Fruit fly (Drosophila melanogaster) whole organism, embryonic: ENCODE results near the gene RpL36.

ENCODE experiments used
- Awh ChIP-seq: fragments of 200-800 bp; sonication (Bioruptor generic); IDR thresholded peaks from 2 replicates; pipeline ENCODE4, ENCODE4 v1.3.6; 2022; ENCODE audit warnings: missing biosample characterization, missing genetic modification characterization
- CG11093 ChIP-seq: fragments of 200-800 bp; sonication (Bioruptor generic); IDR thresholded peaks from 3 replicates; pipeline ENCODE4 v1.3.6; 2022; ENCODE audit warnings: missing biosample characterization, missing genetic modification characterization
- CG11504 ChIP-seq: fragments of 200-800 bp; sonication (Bioruptor generic); optimal IDR thresholded peaks from 3 replicates; lab custom pipeline; 2019; ENCODE audit warnings: missing biosample characterization, mild to moderate bottlenecking, missing genetic modification characterization, moderate library complexity
- CG11560 ChIP-seq: fragments of 200-800 bp; sonication (Bioruptor generic); IDR thresholded peaks from 3 replicates; pipeline ENCODE4 v1.3.6; 2022; ENCODE audit warnings: missing biosample characterization, missing genetic modification characterization
- CG11723 ChIP-seq: fragments of 200-800 bp; sonication (Bioruptor generic); optimal IDR thresholded peaks from 2 replicates; lab custom pipeline; 2017; ENCODE audit warnings: missing biosample characterization, mild to moderate bottlenecking, missing genetic modification characterization
- CG13287 ChIP-seq: fragments of 200-800 bp; sonication (Bioruptor generic); IDR thresholded peaks from 2 replicates; pipeline ENCODE4 v1.3.6; 2022; ENCODE audit warnings: missing biosample characterization, missing genetic modification characterization; ENCODE audit not compliant: partially characterized antibody
- CG13424 ChIP-seq: fragments of 200-800 bp; sonication (Bioruptor generic); optimal IDR thresholded peaks from 2 replicates; lab custom pipeline; 2019; ENCODE audit warnings: missing biosample characterization, mild to moderate bottlenecking, missing genetic modification characterization, moderate library complexity
- CG13624 ChIP-seq: fragments of 200-800 bp; sonication (Bioruptor generic); optimal IDR thresholded peaks from 2 replicates; lab custom pipeline; 2016; ENCODE audit warnings: missing biosample characterization, missing genetic modification characterization
- CG14014 ChIP-seq: fragments of 200-800 bp; sonication (Bioruptor generic); IDR thresholded peaks from 2 replicates; pipeline ENCODE4 v1.3.6; 2022; ENCODE audit warnings: missing biosample characterization, missing genetic modification characterization
- CG15269 ChIP-seq: fragments of 200-800 bp; sonication (Bioruptor generic); optimal IDR thresholded peaks from 2 replicates; lab custom pipeline; 2018; ENCODE audit warnings: missing biosample characterization, mild to moderate bottlenecking, missing genetic modification characterization, moderate library complexity
- CG17186 ChIP-seq: fragments of 200-800 bp; sonication (Bioruptor generic); optimal IDR thresholded peaks from 3 replicates; lab custom pipeline; 2017; ENCODE audit warnings: missing biosample characterization, missing genetic modification reagents, missing genetic modification characterization
- CG17568 ChIP-seq: fragments of 200-800 bp; sonication (Bioruptor generic); optimal IDR thresholded peaks from 2 replicates; lab custom pipeline; 2018; ENCODE audit warnings: missing biosample characterization, mild to moderate bottlenecking, missing genetic modification characterization, moderate library complexity
- CG17802 ChIP-seq: fragments of 200-800 bp; sonication (Bioruptor generic); optimal IDR thresholded peaks from 2 replicates; lab custom pipeline; 2018; ENCODE audit warnings: missing biosample characterization, mild to moderate bottlenecking, missing genetic modification characterization, moderate library complexity
- CG18599 ChIP-seq: fragments of 200-800 bp; sonication (Bioruptor generic); optimal IDR thresholded peaks from 3 replicates; lab custom pipeline; 2017; ENCODE audit warnings: missing biosample characterization, missing genetic modification characterization, mild to moderate bottlenecking, moderate library complexity, missing genetic modification reagents
- CG2712 ChIP-seq: fragments of 200-800 bp; optimal IDR thresholded peaks from 3 replicates; lab custom pipeline; 2019; ENCODE audit warnings: missing biosample characterization, mild to moderate bottlenecking, missing genetic modification characterization, moderate library complexity
- CG30020 ChIP-seq: fragments of 200-800 bp; optimal IDR thresholded peaks from 2 replicates; lab custom pipeline; 2019; ENCODE audit warnings: missing biosample characterization, mild to moderate bottlenecking, missing genetic modification characterization, moderate library complexity
- CG33213 ChIP-seq: fragments of 200-800 bp; sonication (Bioruptor generic); optimal IDR thresholded peaks from 3 replicates; lab custom pipeline; 2016; ENCODE audit warnings: missing biosample characterization, missing genetic modification characterization
- CG34376 ChIP-seq: fragments of 200-800 bp; sonication (Bioruptor generic); optimal IDR thresholded peaks from 2 replicates; lab custom pipeline; 2018; ENCODE audit warnings: missing biosample characterization, mild to moderate bottlenecking, missing genetic modification characterization
- CG3726 ChIP-seq: fragments of 200-800 bp; sonication (Bioruptor generic); IDR thresholded peaks from 3 replicates; pipeline ENCODE4, ENCODE4 v1.3.6; 2022; ENCODE audit warnings: missing biosample characterization, missing genetic modification characterization
- CG3838 ChIP-seq: fragments of 200-800 bp; sonication (Bioruptor generic); optimal IDR thresholded peaks from 3 replicates; lab custom pipeline; 2016; ENCODE audit warnings: missing biosample characterization, missing genetic modification characterization
- CG3995 ChIP-seq: fragments of 200-800 bp; sonication (Bioruptor generic); optimal IDR thresholded peaks from 3 replicates; lab custom pipeline; 2016; ENCODE audit warnings: missing biosample characterization, missing genetic modification characterization
- CG6791 ChIP-seq: fragments of 200-800 bp; sonication (Bioruptor generic); IDR thresholded peaks from 3 replicates; pipeline ENCODE4 v1.3.6; 2022; ENCODE audit warnings: missing biosample characterization, missing genetic modification characterization; ENCODE audit not compliant: partially characterized antibody
- CG9215 ChIP-seq: fragments of 200-800 bp; sonication (Bioruptor generic); IDR thresholded peaks from 2 replicates; pipeline ENCODE4 v1.3.6; 2022; ENCODE audit warnings: missing biosample characterization, missing genetic modification characterization
- Dref ChIP-seq: fragments of 200-800 bp; sonication (Bioruptor generic); IDR thresholded peaks from 2 replicates; pipeline ENCODE4 v1.3.6; 2022; ENCODE audit warnings: missing biosample characterization, missing genetic modification characterization
- Lhr ChIP-seq: fragments of 200-800 bp; sonication (Bioruptor generic); optimal IDR thresholded peaks from 3 replicates; lab custom pipeline; 2017; ENCODE audit warnings: mild to moderate bottlenecking, missing biosample characterization, missing genetic modification reagents, missing genetic modification characterization
- Med ChIP-seq: fragments of 200-800 bp; sonication (Bioruptor generic); peaks from one replicate; lab custom pipeline; 2016; ENCODE audit warnings: missing biosample characterization, missing genetic modification characterization, mild to moderate bottlenecking, inconsistent platforms, moderate library complexity
- Meics ChIP-seq: fragments of 200-800 bp; sonication (Bioruptor generic); optimal IDR thresholded peaks from 2 replicates; lab custom pipeline; 2017; ENCODE audit warnings: missing biosample characterization, mild to moderate bottlenecking, missing genetic modification characterization
- Mrtf ChIP-seq: fragments of 200-800 bp; sonication (Bioruptor generic); IDR thresholded peaks from 3 replicates; pipeline ENCODE4 v1.3.6; 2022; ENCODE audit warnings: missing biosample characterization, missing genetic modification characterization
- ac ChIP-seq: fragments of 200-800 bp; sonication (Bioruptor generic); optimal IDR thresholded peaks from 3 replicates; lab custom pipeline; 2017; ENCODE audit warnings: missing biosample characterization, mild to moderate bottlenecking, missing genetic modification characterization
- caup ChIP-seq: fragments of 200-800 bp; sonication (Bioruptor generic); optimal IDR thresholded peaks from 3 replicates; lab custom pipeline; 2017; ENCODE audit warnings: missing biosample characterization, mild to moderate bottlenecking, missing genetic modification characterization, moderate library complexity; ENCODE audit not compliant: severe bottlenecking
- chinmo ChIP-seq: fragments of 200-800 bp; sonication (Bioruptor generic); IDR thresholded peaks from 4 replicates; pipeline ENCODE4 v1.3.6; 2022; ENCODE audit warnings: missing biosample characterization, missing genetic modification characterization; ENCODE audit not compliant: partially characterized antibody
- chn ChIP-seq: fragments of 200-800 bp; sonication (Bioruptor generic); optimal IDR thresholded peaks from 2 replicates; lab custom pipeline; 2016; ENCODE audit warnings: missing biosample characterization, missing genetic modification characterization
- crp ChIP-seq, 2 experiments: fragments of 200-800 bp; sonication (Bioruptor generic); optimal IDR thresholded peaks; 2 replicates in 1 of 2; 3 replicates in 1 of 2; lab custom pipeline; 2017; ENCODE audit warnings: missing biosample characterization in 2 of 2, missing genetic modification characterization in 2 of 2, mild to moderate bottlenecking in 1 of 2, moderate library complexity in 1 of 2
- ham ChIP-seq: fragments of 200-800 bp; sonication (Bioruptor generic); IDR thresholded peaks from 2 replicates; pipeline ENCODE4 v1.3.6; 2022; ENCODE audit warnings: missing biosample characterization, missing genetic modification characterization
- hb ChIP-seq: fragments of 200-800 bp; sonication (Bioruptor generic); IDR thresholded peaks from 3 replicates; pipeline ENCODE4 v1.3.6; 2022; ENCODE audit warnings: missing biosample characterization, missing genetic modification characterization; ENCODE audit not compliant: partially characterized antibody
- knrl ChIP-seq: fragments of 200-800 bp; sonication (Bioruptor generic); IDR thresholded peaks from 3 replicates; pipeline ENCODE4 v1.3.6; 2022; ENCODE audit warnings: missing biosample characterization, missing genetic modification characterization; ENCODE audit not compliant: partially characterized antibody
- lilli ChIP-seq: fragments of 200-800 bp; sonication (Bioruptor generic); optimal IDR thresholded peaks from 3 replicates; lab custom pipeline; 2016; ENCODE audit warnings: missing biosample characterization, missing genetic modification characterization
- org-1 ChIP-seq: fragments of 200-800 bp; sonication (Bioruptor generic); optimal IDR thresholded peaks from 2 replicates; lab custom pipeline; 2017; ENCODE audit warnings: missing biosample characterization, missing genetic modification characterization
- p53 ChIP-seq: fragments of 200-800 bp; sonication (Bioruptor generic); optimal IDR thresholded peaks from 2 replicates; lab custom pipeline; 2016; ENCODE audit warnings: missing biosample characterization, missing genetic modification characterization
- pan ChIP-seq, 4 experiments: fragments of >200 bp in 3 of 4; fragments of 200-800 bp in 1 of 4; sonication (Bioruptor generic) in 1 of 4; optimal IDR thresholded peaks in 3 of 4; IDR thresholded peaks in 1 of 4; 2 replicates each; pipeline versions ENCODE4 v1.3.6 to Lab custom; 2017 to 2022; ENCODE audit warnings: missing biosample characterization in 2 of 4, missing genetic modification characterization in 2 of 4, mixed read lengths in 1 of 4
- peb ChIP-seq: fragments of 200-800 bp; sonication (Bioruptor generic); IDR thresholded peaks from 2 replicates; pipeline ENCODE4 v1.3.6; 2022; ENCODE audit warnings: missing biosample characterization, missing genetic modification characterization
- prd ChIP-seq, 3 experiments: fragments of >200 bp in 2 of 3; fragments of 200-800 bp in 1 of 3; sonication (Bioruptor generic) in 1 of 3; optimal IDR thresholded peaks in 2 of 3; IDR thresholded peaks in 1 of 3; 2 replicates in 2 of 3; 3 replicates in 1 of 3; pipeline versions ENCODE4 v1.3.6 to Lab custom; 2017 to 2022; ENCODE audit warnings: missing biosample characterization in 1 of 3, missing genetic modification characterization in 1 of 3
- pzg ChIP-seq: fragments of 200-800 bp; sonication (Bioruptor generic); optimal IDR thresholded peaks from 3 replicates; lab custom pipeline; 2018; ENCODE audit warnings: missing biosample characterization, mild to moderate bottlenecking, missing genetic modification characterization, moderate library complexity
- repo ChIP-seq: fragments of 200-800 bp; sonication (Bioruptor generic); optimal IDR thresholded peaks from 2 replicates; lab custom pipeline; 2016; ENCODE audit warnings: missing biosample characterization, missing genetic modification characterization
- sob ChIP-seq: fragments of 200-800 bp; sonication (Bioruptor generic); IDR thresholded peaks from 2 replicates; pipeline ENCODE4 v1.3.6; 2022; ENCODE audit warnings: missing biosample characterization, missing genetic modification characterization
- stwl ChIP-seq: fragments of 200-800 bp; sonication (Bioruptor generic); optimal IDR thresholded peaks from 3 replicates; lab custom pipeline; 2018; ENCODE audit warnings: missing biosample characterization, mild to moderate bottlenecking, missing genetic modification characterization, moderate library complexity
- tup ChIP-seq: fragments of 200-800 bp; sonication (Bioruptor generic); optimal IDR thresholded peaks from 2 replicates; lab custom pipeline; 2016; ENCODE audit warnings: missing biosample characterization, mild to moderate bottlenecking, missing genetic modification characterization, moderate library complexity
- vnd ChIP-seq: fragments of 200-800 bp; sonication (Bioruptor generic); IDR thresholded peaks from 3 replicates; pipeline ENCODE4 v1.3.6; 2022; ENCODE audit warnings: missing biosample characterization, missing genetic modification characterization; ENCODE audit not compliant: partially characterized antibody
- zen2 ChIP-seq: fragments of 200-800 bp; sonication (Bioruptor generic); IDR thresholded peaks from 3 replicates; pipeline ENCODE4 v1.3.6; 2022; ENCODE audit warnings: missing biosample characterization, missing genetic modification characterization; ENCODE audit not compliant: partially characterized antibody

RpL36 gene

dm6 chrX:617477-617795 lies 11.8 kb downstream of the RpL36 start (continued):
- TF ChIP-seq CG11504 (tag; lab: Kevin White, UChicago) (no peak), CG17802 (no peak), CG11093 (GFP tag; lab: Robert Waterston, UW) (no peak), CG11723 (GFP tag; lab: Kevin White, UChicago) (no peak), CG17186 (GFP tag; lab: Kevin White, UChicago) (peak; percentile 93), CG3995 (GFP tag; lab: Kevin White, UChicago) (no peak), CG30020 (no peak), sob (GFP tag; lab: Robert Waterston, UW) (0 out of 2 replicates have a peak, but pooled peaks have one; percentile 11), org-1 (GFP tag; lab: Kevin White, UChicago) (no peak), ac (no peak), CG11560 (peak; percentile 41; the same call in 1 of the 3 replicates), CG13287 (GFP tag; lab: Robert Waterston, UW) (peak; percentile 81), zen2 (GFP tag; lab: Robert Waterston, UW) (peak; percentile 71; the same call in 2 of the 3 replicates), CG18599 (GFP tag; lab: Kevin White, UChicago) (no peak), pan (optimal IDR thresholded peaks at IDR 0.05; lab: Kevin White, UChicago) (no peak), pan (GFP tag; optimal IDR thresholded peaks at IDR 0.05 in 1 of 2, IDR thresholded peaks at IDR 0.05 in 1 of 2) (no peak), stwl (tag; lab: Kevin White, UChicago) (peak; percentile 45), vnd (peak; percentile 91), Mrtf (GFP tag; lab: Robert Waterston, UW) (no peak), Med (GFP tag; lab: Kevin White, UChicago) (peak; percentile 82), Lhr (GFP tag; lab: Kevin White, UChicago) (no peak), pzg (peak; percentile 66), crp (GFP tag; optimal IDR thresholded peaks at IDR 0.05; lab: Kevin White, UChicago) (no peak), tup (GFP tag; lab: Kevin White, UChicago) (no peak), Dref (peak; percentile 85), Meics (GFP tag; lab: Kevin White, UChicago) (no peak), CG2712 (tag; lab: Kevin White, UChicago) (peak; percentile 5), CG9215 (GFP tag; lab: Robert Waterston, UW) (no peak), knrl (GFP tag; lab: Robert Waterston, UW) (peak; percentile 72), lilli (peak; percentile 42), ham (GFP tag; lab: Robert Waterston, UW) (no peak), prd (optimal IDR thresholded peaks at IDR 0.05; lab: Kevin White, UChicago) (no peak), prd (GFP tag; IDR thresholded peaks at IDR 0.05; lab: Robert Waterston, UW) (0 out of 3 replicates have a peak, but pooled peaks have one; percentile 27), CG17568 (GFP tag; lab: Kevin White, UChicago) (no peak), CG6791 (GFP tag; lab: Robert Waterston, UW) (peak; percentile 83), CG13624 (peak; percentile 26), CG3838 (GFP tag; lab: Kevin White, UChicago) (no peak), CG34376 (GFP tag; lab: Kevin White, UChicago) (no peak), peb (GFP tag; lab: Robert Waterston, UW) (no peak), CG14014 (GFP tag; lab: Robert Waterston, UW) (no peak), CG13424 (no peak), CG3726 (no peak), repo (no peak), caup (GFP tag; lab: Kevin White, UChicago) (no peak), chn (peak; percentile 1), chinmo (GFP tag; lab: Robert Waterston, UW) (peak; percentile 64; the same call in 1 of the 4 replicates), hb (0 out of 3 replicates have a peak, but pooled peaks have one; percentile 59), CG15269 (tag; lab: Kevin White, UChicago) (no peak), CG33213 (GFP tag; lab: Kevin White, UChicago) (no peak), p53 (peak; percentile 3), Awh (GFP tag; lab: Robert Waterston, UW) (no peak)
